Fruit fly (Drosophila melanogaster): ENCODE measurements around the gene PolA2.

PolA2 gene

DNA sequence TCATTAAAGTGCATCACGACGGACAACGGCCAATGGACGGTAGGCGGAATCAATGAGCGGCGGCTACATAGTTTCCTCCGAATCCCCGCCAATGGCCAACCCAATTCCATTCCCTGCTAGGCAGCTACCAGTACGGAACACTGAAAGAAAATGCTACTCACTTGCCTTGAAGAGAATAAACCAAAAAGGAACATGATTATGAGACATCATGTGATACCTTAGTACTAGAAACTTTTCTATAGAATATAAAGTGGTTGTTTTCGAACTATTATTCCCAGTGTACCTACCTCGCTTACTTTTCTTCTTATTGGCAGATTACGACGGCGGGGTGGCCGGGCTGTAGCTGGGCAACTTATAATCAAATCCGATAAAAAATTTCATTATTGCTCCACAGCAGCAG, 14.2 kb upstream of the PolA2 start:
- TF ChIP-seq N (GFP tag; optimal IDR thresholded peaks at IDR 0.05) (no peak), woc (GFP tag; optimal IDR thresholded peaks at IDR 0.05) (peak; percentile 65), sage (GFP tag; optimal IDR thresholded peaks at IDR 0.05) (no peak), Hr78 (GFP tag; optimal IDR thresholded peaks at IDR 0.05) (no peak), Sp1 (GFP tag; optimal IDR thresholded peaks at IDR 0.05) (peak; percentile 42), GATAd (GFP tag; optimal IDR thresholded peaks at IDR 0.05) (no peak), lola (GFP tag; optimal IDR thresholded peaks at IDR 0.05) (no peak), h (GFP tag; optimal IDR thresholded peaks at IDR 0.05) (peak; percentile 55), Mio (GFP tag; optimal IDR thresholded peaks at IDR 0.05) (no peak), foxo (GFP tag; optimal IDR thresholded peaks at IDR 0.05) (peak in 1 of 2 experiments; percentile 55), br (GFP tag; optimal IDR thresholded peaks at IDR 0.05) (peak; percentile 44), ey (GFP tag; optimal IDR thresholded peaks at IDR 0.05) (peak; percentile 33), OdsH (GFP tag; optimal IDR thresholded peaks at IDR 0.05) (peak; percentile 29), Hnf4 (GFP tag; optimal IDR thresholded peaks at IDR 0.05) (no peak), HLH106 (tag; optimal IDR thresholded peaks at IDR 0.05) (peak; percentile 48), rgr (GFP tag; optimal IDR thresholded peaks at IDR 0.05) (peak; percentile 29), fru (GFP tag; optimal IDR thresholded peaks at IDR 0.05) (peak; percentile 55)

DNA sequence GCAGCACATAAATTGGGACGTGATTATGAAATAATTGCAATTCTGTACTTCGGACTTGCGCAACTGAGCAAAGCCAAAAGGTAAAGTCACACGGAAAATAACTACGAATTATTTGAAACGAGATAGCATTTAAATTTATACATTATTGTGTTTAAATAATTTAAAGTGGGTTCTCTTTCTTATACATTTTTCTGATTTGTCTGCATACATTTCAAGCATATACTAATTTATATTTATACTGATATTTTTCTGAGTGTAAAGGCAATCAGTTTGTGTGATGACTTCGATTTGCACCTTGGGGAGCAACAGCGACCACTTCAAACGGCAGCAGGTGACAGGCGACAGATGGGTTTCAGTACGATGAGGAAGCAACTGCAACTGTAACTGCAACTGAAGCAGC, 13.5 kb upstream of the PolA2 start:
- TF ChIP-seq Rel (GFP tag; optimal IDR thresholded peaks at IDR 0.05) (no peak), Rel (tag; optimal IDR thresholded peaks at IDR 0.05) (no peak), dl (GFP tag; optimal IDR thresholded peaks at IDR 0.05; ENCODE audit: insufficient read depth in 1 of 2, partially characterized antibody in 2 of 2) (no peak), br (GFP tag; optimal IDR thresholded peaks at IDR 0.05) (no peak), Abd-B (GFP tag; optimal IDR thresholded peaks at IDR 0.05) (no peak), sage (GFP tag; optimal IDR thresholded peaks at IDR 0.05) (no peak), HLH106 (tag; optimal IDR thresholded peaks at IDR 0.05) (no peak), woc (GFP tag; optimal IDR thresholded peaks at IDR 0.05) (no peak), ey (GFP tag; optimal IDR thresholded peaks at IDR 0.05) (no peak), Vsx2 (GFP tag; optimal IDR thresholded peaks at IDR 0.05; ENCODE audit: partially characterized antibody) (no peak), Mio (GFP tag; optimal IDR thresholded peaks at IDR 0.05) (no peak), Hr78 (GFP tag; optimal IDR thresholded peaks at IDR 0.05) (no peak), jim (GFP tag; optimal IDR thresholded peaks at IDR 0.05) (no peak), CG9705 (GFP tag; optimal IDR thresholded peaks at IDR 0.05) (no peak), usp (GFP tag; optimal IDR thresholded peaks at IDR 0.05) (no peak), N (GFP tag; optimal IDR thresholded peaks at IDR 0.05) (no peak), tai (GFP tag; optimal IDR thresholded peaks at IDR 0.05) (no peak), OdsH (GFP tag; optimal IDR thresholded peaks at IDR 0.05) (no peak)

DNA sequence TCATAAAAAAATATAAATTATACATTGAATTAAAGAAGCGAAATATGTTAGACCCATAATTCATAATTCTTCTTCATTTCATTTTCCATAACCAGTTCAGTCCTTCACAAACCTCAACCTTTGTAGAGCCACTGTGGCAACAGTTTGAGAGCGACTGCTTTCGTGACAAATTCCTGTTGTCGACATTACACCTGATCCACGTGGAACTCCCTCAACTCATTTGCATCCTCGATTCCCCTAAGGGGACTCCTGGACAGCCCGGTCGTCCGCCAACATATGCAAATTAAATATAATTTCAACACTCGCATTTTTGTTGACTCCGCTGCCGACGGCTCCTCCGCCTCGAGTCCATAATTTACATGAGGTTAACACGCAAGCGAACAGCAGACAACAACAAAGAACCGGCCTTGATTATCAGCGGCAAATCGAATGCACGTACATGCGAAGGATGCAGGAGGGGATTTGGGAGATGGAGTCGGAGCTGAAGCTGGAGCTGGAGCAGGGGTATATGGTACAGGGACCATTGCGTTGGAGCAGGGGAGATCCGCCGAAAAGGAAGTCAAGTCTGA, 12.8 kb upstream of the PolA2 start:
- TF ChIP-seq usp (GFP tag; optimal IDR thresholded peaks at IDR 0.05) (no peak), Sp1 (GFP tag; optimal IDR thresholded peaks at IDR 0.05) (no peak), Rel (GFP tag; optimal IDR thresholded peaks at IDR 0.05) (no peak), Rel (tag; optimal IDR thresholded peaks at IDR 0.05) (peak; percentile 68)

DNA sequence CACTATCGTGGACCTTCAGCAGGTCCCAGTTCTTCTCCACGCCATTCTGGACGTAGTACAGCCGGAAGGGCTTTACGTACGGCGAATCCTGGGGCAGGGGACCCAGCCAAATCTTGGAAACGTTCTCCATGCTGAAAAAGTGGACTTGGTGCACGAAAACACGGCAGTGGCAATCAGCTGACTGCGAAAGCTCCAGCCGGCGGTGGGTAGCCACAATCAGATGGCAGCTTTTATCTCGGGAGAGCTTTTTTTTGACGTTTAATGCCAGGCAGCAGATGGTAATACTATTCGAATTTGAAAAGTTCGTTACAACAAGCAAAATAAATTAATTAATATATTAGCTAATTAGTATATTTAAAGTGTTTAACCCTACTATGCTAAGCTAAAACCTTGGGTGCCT, 10.6 kb upstream of the PolA2 start, which contains the start of gene CG42813:
Gene CG42813 (minus strand): TSS at position 220 of the 400 bp plus-strand sequence.
- TF ChIP-seq fru (GFP tag; optimal IDR thresholded peaks at IDR 0.05) (no peak), sage (GFP tag; optimal IDR thresholded peaks at IDR 0.05) (no peak), OdsH (GFP tag; optimal IDR thresholded peaks at IDR 0.05) (no peak), psq (GFP tag; optimal IDR thresholded peaks at IDR 0.05) (no peak), Hnf4 (GFP tag; optimal IDR thresholded peaks at IDR 0.05) (no peak), Abd-B (GFP tag; optimal IDR thresholded peaks at IDR 0.05) (no peak), Vsx2 (GFP tag; optimal IDR thresholded peaks at IDR 0.05; ENCODE audit: partially characterized antibody) (no peak), Hr83 (GFP tag; optimal IDR thresholded peaks at IDR 0.05; ENCODE audit: poor library complexity, severe bottlenecking) (no peak), CG9705 (GFP tag; optimal IDR thresholded peaks at IDR 0.05) (no peak)

DNA sequence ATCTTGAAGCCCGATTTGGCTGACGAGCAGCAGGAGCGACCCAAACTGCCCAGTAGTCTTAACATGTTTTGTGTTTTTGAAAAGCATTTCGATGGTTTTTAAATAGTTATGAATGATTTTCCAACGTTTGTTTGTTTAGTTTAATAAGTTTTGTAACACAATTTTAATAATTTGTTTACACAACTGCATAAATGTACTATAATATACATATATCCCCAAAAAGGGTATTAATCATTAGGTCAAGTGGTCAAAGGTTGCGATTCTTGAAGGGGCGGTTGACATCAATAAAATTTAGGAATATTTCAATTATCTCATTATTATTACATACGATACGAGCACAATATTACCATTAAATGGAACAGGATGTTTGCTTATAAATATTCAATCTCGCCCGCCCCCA, 9.6 kb upstream of the PolA2 start, which contains the start of gene CG42814:
Gene CG42814 (minus strand): TSS at position 101 of the 400 bp plus-strand sequence.
- no peak for TF ChIP-seq CG32264 (GFP tag; optimal IDR thresholded peaks at IDR 0.05)
